Worm (Caenorhabditis elegans): ENCODE data around the gene sru-4.

ce11 chrIV:9459224-9459781, 38.9 kb upstream of the sru-4 start, which contains the start of gene copb-2:
- no peak for TF ChIP-seq blmp-1 (tag; optimal IDR thresholded peaks at IDR 0.05)
- no peak for TF ChIP-seq M03D4.4 (tag; optimal IDR thresholded peaks at IDR 0.05)
